Worm (Caenorhabditis elegans) whole organism, L2 larva: ENCODE measurements around the gene aco-2.

Source experiments
- C34F6.9 ChIP-seq: fragments of 150-350 bp; optimal IDR thresholded peaks from 2 replicates; lab custom pipeline; 2014; ENCODE audit warnings: missing biosample characterization, missing genetic modification characterization
- F13H6.1 ChIP-seq: sonication (generic microtip); optimal IDR thresholded peaks from 2 replicates; lab custom pipeline; 2016; ENCODE audit warnings: missing genetic modification characterization, missing compliant biosample characterization
- Y55F3AM.14 ChIP-seq: fragments of 200-800 bp; sonication (Bioruptor generic); optimal IDR thresholded peaks from 2 replicates; lab custom pipeline; 2018; ENCODE audit warnings: mild to moderate bottlenecking, missing genetic modification characterization, missing compliant biosample characterization
- ZK546.5 ChIP-seq: sonication (generic microtip); optimal IDR thresholded peaks from 2 replicates; lab custom pipeline; 2017; ENCODE audit warnings: missing biosample characterization, missing genetic modification characterization
- alr-1 ChIP-seq: fragments of 150-350 bp; optimal IDR thresholded peaks from 2 replicates; lab custom pipeline; 2014; ENCODE audit warnings: missing biosample characterization, missing genetic modification characterization
- ama-1 ChIP-seq: fragments of 150-350 bp; optimal IDR thresholded peaks from 2 replicates; lab custom pipeline; 2018; ENCODE audit warnings: inconsistent platforms
- blmp-1 ChIP-seq: sonication (generic microtip); optimal IDR thresholded peaks from 2 replicates; lab custom pipeline; 2017; ENCODE audit warnings: missing genetic modification characterization, mild to moderate bottlenecking, missing compliant biosample characterization, antibody characterized with exemption, moderate library complexity; ENCODE audit not compliant: insufficient read depth
- ceh-16 ChIP-seq: fragments of 150-350 bp; optimal IDR thresholded peaks from 2 replicates; lab custom pipeline; 2014; ENCODE audit warnings: missing biosample characterization, missing genetic modification characterization
- crh-2 ChIP-seq: sonication (generic microtip); optimal IDR thresholded peaks from 2 replicates; lab custom pipeline; 2017; ENCODE audit warnings: missing biosample characterization, missing genetic modification characterization
- egl-27 ChIP-seq: sonication (generic microtip); optimal IDR thresholded peaks from 3 replicates; lab custom pipeline; 2017; ENCODE audit warnings: missing biosample characterization, missing genetic modification reagents, missing genetic modification characterization
- elt-1 ChIP-seq: fragments of 150-350 bp; optimal IDR thresholded peaks from 2 replicates; lab custom pipeline; 2014; ENCODE audit warnings: missing biosample characterization, missing genetic modification characterization
- elt-3 ChIP-seq: sonication (generic microtip); optimal IDR thresholded peaks from 2 replicates; lab custom pipeline; 2017; ENCODE audit warnings: missing biosample characterization, missing genetic modification characterization
- fos-1 ChIP-seq: fragments of 150-350 bp; optimal IDR thresholded peaks from 2 replicates; lab custom pipeline; 2014; ENCODE audit warnings: missing biosample characterization, missing genetic modification characterization
- gmeb-1 ChIP-seq: fragments of 150-350 bp; optimal IDR thresholded peaks from 2 replicates; lab custom pipeline; 2014; ENCODE audit warnings: missing biosample characterization, missing genetic modification characterization
- lin-13 ChIP-seq: fragments of 150-350 bp; optimal IDR thresholded peaks from 2 replicates; lab custom pipeline; 2014; ENCODE audit warnings: missing biosample characterization, missing genetic modification reagents, missing genetic modification characterization
- lsy-2 ChIP-seq, 2 experiments: fragments of 150-350 bp in 1 of 2; sonication (generic microtip) in 1 of 2; optimal IDR thresholded peaks; 2 replicates each; lab custom pipeline; 2014 to 2017; ENCODE audit warnings: missing biosample characterization in 2 of 2, missing genetic modification characterization in 2 of 2
- mbf-1 ChIP-seq: sonication (generic microtip); optimal IDR thresholded peaks from 2 replicates; lab custom pipeline; 2017; ENCODE audit warnings: missing biosample characterization, missing genetic modification characterization
- mdl-1 ChIP-seq, 2 experiments: fragments of 150-350 bp in 1 of 2; sonication (generic microtip) in 1 of 2; optimal IDR thresholded peaks; 2 replicates each; lab custom pipeline; 2017; ENCODE audit warnings: missing biosample characterization in 2 of 2, missing genetic modification characterization in 2 of 2
- nhr-10 ChIP-seq: sonication (generic microtip); optimal IDR thresholded peaks from 2 replicates; lab custom pipeline; 2017; ENCODE audit warnings: missing biosample characterization, missing genetic modification characterization
- nhr-11 ChIP-seq: fragments of 150-350 bp; optimal IDR thresholded peaks from 2 replicates; lab custom pipeline; 2014; ENCODE audit warnings: missing biosample characterization, missing genetic modification characterization
- nhr-129 ChIP-seq: fragments of 150-350 bp; optimal IDR thresholded peaks from 2 replicates; lab custom pipeline; 2014; ENCODE audit warnings: missing biosample characterization, missing genetic modification characterization
- nhr-21 ChIP-seq: fragments of 150-350 bp; optimal IDR thresholded peaks from 2 replicates; lab custom pipeline; 2014; ENCODE audit warnings: missing biosample characterization, missing genetic modification characterization
- nhr-23 ChIP-seq: fragments of 150-350 bp; optimal IDR thresholded peaks from 2 replicates; lab custom pipeline; 2014; ENCODE audit warnings: missing biosample characterization, missing genetic modification reagents, missing genetic modification characterization
- nhr-25 ChIP-seq: fragments of 150-350 bp; sonication (generic microtip); optimal IDR thresholded peaks from 3 replicates; lab custom pipeline; 2014; ENCODE audit warnings: missing biosample characterization, missing genetic modification characterization
- nhr-6 ChIP-seq: fragments of 150-350 bp; optimal IDR thresholded peaks from 2 replicates; lab custom pipeline; 2014; ENCODE audit warnings: missing biosample characterization, missing genetic modification characterization
- nhr-77 ChIP-seq: fragments of 150-350 bp; optimal IDR thresholded peaks from 2 replicates; lab custom pipeline; 2014; ENCODE audit warnings: missing biosample characterization, missing genetic modification characterization
- peb-1 ChIP-seq: fragments of 150-350 bp; optimal IDR thresholded peaks from 2 replicates; lab custom pipeline; 2014; ENCODE audit warnings: missing biosample characterization, missing genetic modification characterization
- sem-4 ChIP-seq: fragments of 150-350 bp; optimal IDR thresholded peaks from 2 replicates; lab custom pipeline; 2014; ENCODE audit warnings: missing biosample characterization, missing genetic modification reagents, missing genetic modification characterization
- sma-3 ChIP-seq: sonication (generic microtip); optimal IDR thresholded peaks from 2 replicates; lab custom pipeline; 2016; ENCODE audit warnings: missing genetic modification reagents, missing genetic modification characterization, missing compliant biosample characterization
- sma-9 ChIP-seq, 2 experiments: fragments of 150-350 bp in 1 of 2; sonication (generic microtip) in 1 of 2; optimal IDR thresholded peaks; 2 replicates each; lab custom pipeline; 2014 to 2016; ENCODE audit warnings: missing genetic modification characterization in 2 of 2, mild to moderate bottlenecking in 1 of 2, missing biosample characterization in 1 of 2, missing compliant biosample characterization in 1 of 2, missing genetic modification reagents in 1 of 2, moderate library complexity in 1 of 2
- snpc-4 ChIP-seq: fragments of 150-350 bp; optimal IDR thresholded peaks from 2 replicates; lab custom pipeline; 2014; ENCODE audit warnings: missing biosample characterization, missing genetic modification characterization
- unc-39 ChIP-seq: fragments of 150-350 bp; optimal IDR thresholded peaks from 2 replicates; lab custom pipeline; 2014; ENCODE audit warnings: missing biosample characterization, missing genetic modification characterization
- unc-55 ChIP-seq: fragments of 150-350 bp; sonication (generic microtip); optimal IDR thresholded peaks from 3 replicates; lab custom pipeline; 2014; ENCODE audit warnings: missing biosample characterization, missing genetic modification reagents, missing genetic modification characterization
- unc-62 ChIP-seq: fragments of 150-350 bp; optimal IDR thresholded peaks from 2 replicates; lab custom pipeline; 2014; ENCODE audit warnings: missing biosample characterization, missing genetic modification reagents, missing genetic modification characterization
- zag-1 ChIP-seq: fragments of 150-350 bp; optimal IDR thresholded peaks from 2 replicates; lab custom pipeline; 2014; ENCODE audit warnings: missing biosample characterization, missing genetic modification characterization
- ztf-1 ChIP-seq: fragments of 200-800 bp; sonication (Bioruptor generic); conservative IDR thresholded peaks from 2 replicates; pipeline ENCODE4 v1.3.6; 2022; ENCODE audit warnings: missing genetic modification characterization, missing compliant biosample characterization
- ztf-11 ChIP-seq: sonication (generic microtip); optimal IDR thresholded peaks from 2 replicates; lab custom pipeline; 2017; ENCODE audit warnings: missing biosample characterization, missing genetic modification characterization
- ztf-4 ChIP-seq: fragments of 150-350 bp; optimal IDR thresholded peaks from 2 replicates; lab custom pipeline; 2014; ENCODE audit warnings: missing biosample characterization, missing genetic modification characterization

Gene aco-2

DNA sequence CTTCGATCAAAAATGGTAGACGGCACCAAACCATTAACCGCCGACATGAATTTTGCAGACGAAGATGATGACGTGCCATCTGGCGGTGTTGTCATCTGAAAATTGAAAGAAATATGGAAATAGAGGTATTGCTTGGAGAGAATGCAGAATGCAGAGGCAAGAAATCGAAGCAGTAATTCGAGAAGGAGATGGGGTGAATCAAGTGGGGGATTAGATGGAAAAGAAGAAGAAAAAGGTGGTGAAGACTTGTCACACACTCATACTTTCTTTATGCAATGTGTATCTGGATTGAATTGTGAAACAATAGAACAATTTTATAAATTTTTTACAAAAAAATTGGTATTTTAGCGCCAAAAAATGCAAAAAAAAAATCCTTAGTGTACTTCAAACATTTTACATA is 48.7 kb upstream of the aco-2 start, which contains the start of gene tag-250:
TSS of gene tag-250 (minus strand) at position 101 of the 400 bp plus-strand sequence.
- no peak for TF ChIP-seq nhr-129 (tag; lab: Kevin White, UChicago)
- TF ChIP-seq lsy-2 (tag; optimal IDR thresholded peaks at IDR 0.05; lab: Kevin White, UChicago), result no peak
- TF ChIP-seq fos-1 (tag; lab: Kevin White, UChicago), result no peak
- TF ChIP-seq mdl-1 (tag; optimal IDR thresholded peaks at IDR 0.05; lab: Kevin White, UChicago), result no peak
- TF ChIP-seq sma-9 (GFP tag; optimal IDR thresholded peaks at IDR 0.05; lab: Kevin White, UChicago), result no peak
- no peak for TF ChIP-seq sma-9 (tag; optimal IDR thresholded peaks at IDR 0.05; lab: Kevin White, UChicago)
- TF ChIP-seq sem-4, result no peak
- no peak for TF ChIP-seq unc-39 (tag; lab: Kevin White, UChicago)
- no peak for TF ChIP-seq ztf-4
- TF ChIP-seq elt-1, result no peak
- no peak for TF ChIP-seq zag-1 (tag; lab: Kevin White, UChicago)
- TF ChIP-seq C34F6.9 (tag; lab: Kevin White, UChicago), result no peak

ce11 chrIII:7925968-7926367 is 47.5 kb upstream of the aco-2 start:
- TF ChIP-seq mbf-1 (tag; lab: Kevin White, UChicago) (no peak), zag-1 (tag; lab: Kevin White, UChicago) (no peak), peb-1 (tag; lab: Kevin White, UChicago) (no peak), gmeb-1 (tag; lab: Kevin White, UChicago) (no peak)

ce11 chrIII:7928549-7929129 is 44.9 kb upstream of the aco-2 start, which contains the start of the genes C29E4.13 and npp-15:
TSS of gene C29E4.13 (minus strand) at chrIII:7928717.
TSS of gene npp-15 (plus strand) at chrIII:7929043.
- TF ChIP-seq gmeb-1 (tag; lab: Kevin White, UChicago) (peak; percentile 78), elt-1 (no peak), unc-55 (GFP tag; lab: Kevin White, UChicago) (peak; percentile 65), crh-2 (tag; lab: Kevin White, UChicago) (peak; percentile 50), nhr-129 (tag; lab: Kevin White, UChicago) (peak; percentile 39), lsy-2 (tag; optimal IDR thresholded peaks at IDR 0.05; lab: Kevin White, UChicago) (peak; percentile 16 to 79), sem-4 (no peak), Y55F3AM.14 (GFP tag; lab: Kevin White, UChicago) (no peak), C34F6.9 (tag; lab: Kevin White, UChicago) (no peak), nhr-25 (tag; lab: Kevin White, UChicago) (peak; percentile 62)

DNA sequence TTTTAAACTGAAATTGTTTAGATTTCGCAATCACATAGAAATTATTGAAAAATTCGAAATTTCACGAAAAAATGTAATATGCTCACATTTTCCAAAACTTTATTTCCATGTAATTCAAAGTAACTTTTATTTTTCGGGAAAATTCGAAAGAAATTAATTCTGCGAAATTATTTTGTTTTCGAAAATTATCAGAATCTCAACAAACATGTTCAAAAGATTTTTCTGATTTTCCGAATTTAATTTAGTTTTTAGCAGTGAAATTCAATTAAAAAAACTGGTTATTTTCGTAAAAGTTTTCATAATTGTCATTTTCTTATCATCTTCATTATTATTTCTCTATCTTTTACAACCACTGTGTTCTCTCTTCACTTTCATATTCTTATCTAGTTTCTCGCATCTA is 40.3 kb upstream of the aco-2 start, which contains the start of gene ran-2:
TSS of gene ran-2 (plus strand) at position 301 of the 400 bp plus-strand sequence.
- TF ChIP-seq blmp-1 (tag; lab: Kevin White, UChicago) (peak; percentile 6), fos-1 (tag; lab: Kevin White, UChicago) (peak; percentile 34), gmeb-1 (tag; lab: Kevin White, UChicago) (no peak)
- TF ChIP-seq, all 48 proteins: peak for 2

ce11 chrIII:7937548-7937947 is 36.0 kb upstream of the aco-2 start, which contains the start of gene C29E4.10:
TSS of gene C29E4.10 (plus strand) at chrIII:7937848.
- TF ChIP-seq sem-4 (no peak), sma-3 (GFP tag; lab: Kevin White, UChicago) (no peak), mbf-1 (tag; lab: Kevin White, UChicago) (no peak), lsy-2 (tag; optimal IDR thresholded peaks at IDR 0.05; lab: Kevin White, UChicago) (no peak), egl-27 (tag; lab: Kevin White, UChicago) (no peak), unc-62 (no peak), gmeb-1 (tag; lab: Kevin White, UChicago) (no peak)

DNA sequence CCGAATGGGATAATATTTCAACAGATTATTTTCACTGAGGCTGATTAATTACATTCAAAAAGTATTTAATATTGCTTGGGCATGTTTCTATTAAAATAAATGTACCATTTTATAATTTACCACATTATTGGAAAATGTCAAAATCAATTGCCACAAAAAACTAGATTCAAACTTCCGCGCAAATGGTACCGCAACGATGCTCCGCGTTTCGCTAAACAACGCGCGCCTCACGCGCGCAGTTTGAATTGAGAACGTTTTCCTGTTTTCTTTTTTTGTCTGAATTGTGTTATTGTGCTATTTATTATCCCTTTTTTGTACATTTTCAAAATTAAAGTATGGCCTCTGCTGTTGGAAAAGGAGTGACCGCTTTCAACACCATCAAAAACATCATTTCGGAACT is 32.7 kb upstream of the aco-2 start, which contains the start of gene C29E4.12:
TSS of gene C29E4.12 (plus strand) at position 333 of the 400 bp plus-strand sequence.
- TF ChIP-seq ztf-4, result no peak
- TF ChIP-seq ztf-1 (GFP tag; lab: Robert Waterston, UW), result no peak
- TF ChIP-seq peb-1 (tag; lab: Kevin White, UChicago), result no peak
- no peak for TF ChIP-seq ztf-11 (tag; lab: Kevin White, UChicago)
- no peak for TF ChIP-seq snpc-4
- no peak for TF ChIP-seq ZK546.5 (tag; lab: Kevin White, UChicago)
- TF ChIP-seq F13H6.1 (tag; lab: Kevin White, UChicago), result peak; percentile 46
- peak; percentile 30 for TF ChIP-seq nhr-77 (tag; lab: Kevin White, UChicago)
- TF ChIP-seq zag-1 (tag; lab: Kevin White, UChicago), result no peak
- TF ChIP-seq C34F6.9 (tag; lab: Kevin White, UChicago), result peak; percentile 81
- peak; percentile 58 for TF ChIP-seq sma-9 (GFP tag; optimal IDR thresholded peaks at IDR 0.05; lab: Kevin White, UChicago)
- TF ChIP-seq sma-9 (tag; optimal IDR thresholded peaks at IDR 0.05; lab: Kevin White, UChicago), result no peak
- no peak for TF ChIP-seq nhr-23
- peak; percentile 51 to 88 for TF ChIP-seq lsy-2 (tag; optimal IDR thresholded peaks at IDR 0.05; lab: Kevin White, UChicago)
- no peak for TF ChIP-seq nhr-10 (tag; lab: Kevin White, UChicago)
- no peak for TF ChIP-seq nhr-11 (tag; lab: Kevin White, UChicago)
- peak; percentile 60 for TF ChIP-seq nhr-25 (tag; lab: Kevin White, UChicago)
- TF ChIP-seq elt-3 (tag; lab: Kevin White, UChicago), result no peak
- TF ChIP-seq fos-1 (tag; lab: Kevin White, UChicago), result no peak
- no peak for TF ChIP-seq sem-4
- no peak for TF ChIP-seq alr-1 (tag; lab: Kevin White, UChicago)
- TF ChIP-seq ceh-16 (tag; lab: Kevin White, UChicago), result no peak
- peak; percentile 68 for TF ChIP-seq lin-13 (GFP tag; lab: Kevin White, UChicago)
- TF ChIP-seq nhr-6, result no peak
- no peak for TF ChIP-seq mdl-1 (tag; optimal IDR thresholded peaks at IDR 0.05; lab: Kevin White, UChicago)
- peak; percentile 42 for TF ChIP-seq nhr-21 (tag; lab: Kevin White, UChicago)
- peak; percentile 31 for TF ChIP-seq ama-1
